Worm (Caenorhabditis elegans): ENCODE data around the gene nhr-110.

nhr-110 gene

ce11 chrV:1575493-1576084 is 48.7 kb downstream of the nhr-110 start:
- no peak for TF ChIP-seq fkh-3 (tag; optimal IDR thresholded peaks at IDR 0.05)
- TF ChIP-seq F57C9.4 (tag; optimal IDR thresholded peaks at IDR 0.05): no peak
- TF ChIP-seq ztf-3 (GFP tag; optimal IDR thresholded peaks at IDR 0.05): no peak
- no peak for TF ChIP-seq F57A8.1 (GFP tag; optimal IDR thresholded peaks at IDR 0.05)
- no peak for TF ChIP-seq lag-1 (GFP tag; IDR thresholded peaks at IDR 0.05)
- no peak for TF ChIP-seq let-607 (tag; optimal IDR thresholded peaks at IDR 0.05)
- TF ChIP-seq him-1 (tag; optimal IDR thresholded peaks at IDR 0.05): no peak
- no peak for TF ChIP-seq nhr-27 (tag; optimal IDR thresholded peaks at IDR 0.05)
- no peak for TF ChIP-seq madf-8 (GFP tag; conservative IDR thresholded peaks at IDR 0.05)
- TF ChIP-seq zim-3 (tag; optimal IDR thresholded peaks at IDR 0.05): no peak
- no peak for TF ChIP-seq rpc-1 (optimal IDR thresholded peaks at IDR 0.05)
- no peak for TF ChIP-seq rpc-1 (tag; optimal IDR thresholded peaks at IDR 0.05)

ce11 chrV:1574599-1574998 is 49.6 kb downstream of the nhr-110 start:
- TF ChIP-seq zfh-2 (GFP tag; conservative IDR thresholded peaks at IDR 0.05): no peak
- TF ChIP-seq C17E4.6 (GFP tag; IDR thresholded peaks at IDR 0.05): no peak
- no peak for TF ChIP-seq efl-1 (GFP tag; optimal IDR thresholded peaks at IDR 0.05)
- no peak for TF ChIP-seq lin-26 (GFP tag; IDR thresholded peaks at IDR 0.05)
- TF ChIP-seq rec-8 (tag; optimal IDR thresholded peaks at IDR 0.05): no peak
- TF ChIP-seq lir-1 (GFP tag; conservative IDR thresholded peaks at IDR 0.05): no peak
- no peak for TF ChIP-seq nfya-1 (tag; optimal IDR thresholded peaks at IDR 0.05; ENCODE audit: borderline replicate concordance, insufficient read depth)
- no peak for TF ChIP-seq snpc-3.4 (tag; optimal IDR thresholded peaks at IDR 0.05)
- no peak for TF ChIP-seq ceh-27 (GFP tag; optimal IDR thresholded peaks at IDR 0.05)
- TF ChIP-seq pha-4 (tag; optimal IDR thresholded peaks at IDR 0.05): no peak
- TF ChIP-seq C06A6.2 (GFP tag; conservative IDR thresholded peaks at IDR 0.05): no peak
- TF ChIP-seq ccch-3 (GFP tag; optimal IDR thresholded peaks at IDR 0.05): no peak
- TF ChIP-seq hlh-26 (GFP tag; conservative IDR thresholded peaks at IDR 0.05): no peak
- TF ChIP-seq madf-3 (GFP tag; IDR thresholded peaks at IDR 0.05): no peak
- TF ChIP-seq lsl-1 (GFP tag; optimal IDR thresholded peaks at IDR 0.05): no peak
- no peak for TF ChIP-seq B0261.1 (tag; optimal IDR thresholded peaks at IDR 0.05)
- TF ChIP-seq die-1 (tag; optimal IDR thresholded peaks at IDR 0.05): no peak
- TF ChIP-seq attf-5 (GFP tag; optimal IDR thresholded peaks at IDR 0.05): no peak
- TF ChIP-seq egrh-3 (GFP tag; IDR thresholded peaks at IDR 0.05): no peak

ce11 chrV:1572585-1572984 is 51.7 kb downstream of the nhr-110 start:
- TF ChIP-seq rpc-1 (optimal IDR thresholded peaks at IDR 0.05) (no peak), rpc-1 (tag; optimal IDR thresholded peaks at IDR 0.05) (no peak), cebp-1 (GFP tag; IDR thresholded peaks at IDR 0.05) (no peak), cebp-1 (tag; optimal IDR thresholded peaks at IDR 0.05) (no peak), nfyb-1 (GFP tag; IDR thresholded peaks at IDR 0.05) (no peak), nhr-179 (tag; optimal IDR thresholded peaks at IDR 0.05) (no peak), rec-8 (tag; optimal IDR thresholded peaks at IDR 0.05) (no peak), nhr-90 (tag; optimal IDR thresholded peaks at IDR 0.05) (no peak), madf-8 (GFP tag; conservative IDR thresholded peaks at IDR 0.05) (no peak), pbrm-1 (GFP tag; IDR thresholded peaks at IDR 0.05) (no peak), F23B12.7 (tag; optimal IDR thresholded peaks at IDR 0.05; ENCODE audit: insufficient read depth) (no peak), aptf-3 (GFP tag; IDR thresholded peaks at IDR 0.05) (no peak), repo-1 (tag; optimal IDR thresholded peaks at IDR 0.05) (no peak), nfya-2 (GFP tag; IDR thresholded peaks at IDR 0.05) (no peak), lir-1 (GFP tag; conservative IDR thresholded peaks at IDR 0.05) (no peak), cebp-2 (GFP tag; IDR thresholded peaks at IDR 0.05) (no peak), Y95B8A.8 (GFP tag; IDR thresholded peaks at IDR 0.05) (no peak), somi-1 (GFP tag; optimal IDR thresholded peaks at IDR 0.05) (no peak), unc-62 (GFP tag; optimal IDR thresholded peaks at IDR 0.05) (no peak), ceh-58 (GFP tag; IDR thresholded peaks at IDR 0.05) (no peak), ceh-91 (GFP tag; IDR thresholded peaks at IDR 0.05) (no peak), lag-1 (GFP tag; IDR thresholded peaks at IDR 0.05) (no peak)
